Fruit fly (Drosophila melanogaster): ENCODE data around the gene CG7110.
A peak's percentile ranks its signal among the peaks of the same experiment; 100 is the strongest.

CG7110 gene

dm6 chr2L:13397393-13397792, 1.4 kb upstream of the CG7110 start:
- TF ChIP-seq lola (GFP tag; optimal IDR thresholded peaks at IDR 0.05) (no peak), jim (GFP tag; optimal IDR thresholded peaks at IDR 0.05) (no peak), Vsx2 (GFP tag; optimal IDR thresholded peaks at IDR 0.05; ENCODE audit: partially characterized antibody) (no peak), woc (GFP tag; optimal IDR thresholded peaks at IDR 0.05) (no peak), dl (GFP tag; optimal IDR thresholded peaks at IDR 0.05; ENCODE audit: insufficient read depth in 1 of 2, partially characterized antibody in 2 of 2) (no peak), Dfd (GFP tag; optimal IDR thresholded peaks at IDR 0.05) (no peak), h (GFP tag; optimal IDR thresholded peaks at IDR 0.05) (no peak), Dif (GFP tag; optimal IDR thresholded peaks at IDR 0.05; ENCODE audit: partially characterized antibody) (no peak), OdsH (GFP tag; optimal IDR thresholded peaks at IDR 0.05) (no peak), tai (GFP tag; optimal IDR thresholded peaks at IDR 0.05) (no peak), sv (GFP tag; optimal IDR thresholded peaks at IDR 0.05) (no peak), dmrt93B (GFP tag; optimal IDR thresholded peaks at IDR 0.05) (no peak), fru (GFP tag; optimal IDR thresholded peaks at IDR 0.05) (no peak), foxo (GFP tag; optimal IDR thresholded peaks at IDR 0.05) (no peak), Hr78 (GFP tag; optimal IDR thresholded peaks at IDR 0.05) (no peak), HLH106 (tag; optimal IDR thresholded peaks at IDR 0.05) (no peak)

dm6 chr2L:13399565-13399964, 774 bp downstream of the CG7110 start:
- TF ChIP-seq sage (GFP tag; optimal IDR thresholded peaks at IDR 0.05) = no peak
- no peak for TF ChIP-seq tai (GFP tag; optimal IDR thresholded peaks at IDR 0.05)
- no peak for TF ChIP-seq CrebA (GFP tag; optimal IDR thresholded peaks at IDR 0.05; ENCODE audit: borderline replicate concordance)
- TF ChIP-seq N (GFP tag; optimal IDR thresholded peaks at IDR 0.05) = no peak
- no peak for TF ChIP-seq usp (GFP tag; optimal IDR thresholded peaks at IDR 0.05)
- no peak for TF ChIP-seq pan (optimal IDR thresholded peaks at IDR 0.05)
- TF ChIP-seq fru (GFP tag; optimal IDR thresholded peaks at IDR 0.05) = no peak
- TF ChIP-seq brk (GFP tag; optimal IDR thresholded peaks at IDR 0.05) = no peak
- TF ChIP-seq psq (GFP tag; optimal IDR thresholded peaks at IDR 0.05) = no peak
- no peak for TF ChIP-seq h (GFP tag; optimal IDR thresholded peaks at IDR 0.05)
- TF ChIP-seq HLH106 (tag; optimal IDR thresholded peaks at IDR 0.05) = no peak
- TF ChIP-seq lola (GFP tag; optimal IDR thresholded peaks at IDR 0.05) = no peak
- no peak for TF ChIP-seq Myc (optimal IDR thresholded peaks at IDR 0.05)
- no peak for TF ChIP-seq Jra (GFP tag; optimal IDR thresholded peaks at IDR 0.05)
- TF ChIP-seq rgr (GFP tag; optimal IDR thresholded peaks at IDR 0.05) = no peak
- TF ChIP-seq br (GFP tag; optimal IDR thresholded peaks at IDR 0.05) = no peak

- TF ChIP-seq pan (optimal IDR thresholded peaks at IDR 0.05) (no peak), jim (GFP tag; optimal IDR thresholded peaks at IDR 0.05) (no peak)
These were observed 12.8 kb downstream of the CG7110 start, which contains the start of gene Vm34Ca for dm6 chr2L:13411566-13411965. Gene Vm34Ca, minus strand, starts transcription at chr2L:13411631.

- TF ChIP-seq CrebA (GFP tag; optimal IDR thresholded peaks at IDR 0.05; ENCODE audit: borderline replicate concordance) = no peak
- TF ChIP-seq fru (GFP tag; optimal IDR thresholded peaks at IDR 0.05) = no peak
- no peak for TF ChIP-seq dsf (GFP tag; optimal IDR thresholded peaks at IDR 0.05; ENCODE audit: borderline replicate concordance)
- no peak for TF ChIP-seq dl (GFP tag; optimal IDR thresholded peaks at IDR 0.05; ENCODE audit: insufficient read depth in 1 of 2, partially characterized antibody in 2 of 2)
- TF ChIP-seq tai (GFP tag; optimal IDR thresholded peaks at IDR 0.05) = no peak
- no peak for TF ChIP-seq CG9705 (GFP tag; optimal IDR thresholded peaks at IDR 0.05)
- TF ChIP-seq Abd-B (GFP tag; optimal IDR thresholded peaks at IDR 0.05) = no peak
- TF ChIP-seq dmrt93B (GFP tag; optimal IDR thresholded peaks at IDR 0.05) = no peak
These were observed 13.4 kb downstream of the CG7110 start, which contains the start of gene Flad2 for dm6 chr2L:13412219-13412618. Gene Flad2, plus strand, starts transcription at chr2L:13412519.

- TF ChIP-seq Vsx2 (GFP tag; optimal IDR thresholded peaks at IDR 0.05; ENCODE audit: partially characterized antibody) = peak; percentile 7
- TF ChIP-seq CG9705 (GFP tag; optimal IDR thresholded peaks at IDR 0.05) = no peak
- TF ChIP-seq pan (optimal IDR thresholded peaks at IDR 0.05) = no peak
These were observed 16.0 kb downstream of the CG7110 start, which contains the start of the genes CG16956, CG42784 and CG43850 for dm6 chr2L:13414525-13415481. Gene CG16956, minus strand, starts transcription at chr2L:13414575. Gene CG42784, plus strand, starts transcription at chr2L:13415431. Gene CG43850, plus strand, starts transcription at chr2L:13415431.

Measured in whole organism, wandering third instar larva.